Worm (Caenorhabditis elegans) whole organism, L2 larva: ENCODE measurements around the gene F32G8.2.
A peak's percentile ranks its signal among the peaks of the same experiment; 100 is the strongest.

ENCODE experiments used
- C34F6.9 ChIP-seq: fragments of 150-350 bp; optimal IDR thresholded peaks from 2 replicates; lab custom pipeline; 2014; ENCODE audit warnings: missing biosample characterization, missing genetic modification characterization
- F13H6.1 ChIP-seq: sonication (generic microtip); optimal IDR thresholded peaks from 2 replicates; lab custom pipeline; 2016; ENCODE audit warnings: missing genetic modification characterization, missing compliant biosample characterization
- R02D3.7 ChIP-seq: fragments of 150-350 bp; optimal IDR thresholded peaks from 2 replicates; lab custom pipeline; 2014; ENCODE audit warnings: missing biosample characterization, missing genetic modification characterization
- Y55F3AM.14 ChIP-seq: fragments of 200-800 bp; sonication (Bioruptor generic); optimal IDR thresholded peaks from 2 replicates; lab custom pipeline; 2018; ENCODE audit warnings: mild to moderate bottlenecking, missing genetic modification characterization, missing compliant biosample characterization
- ZK546.5 ChIP-seq: sonication (generic microtip); optimal IDR thresholded peaks from 2 replicates; lab custom pipeline; 2017; ENCODE audit warnings: missing biosample characterization, missing genetic modification characterization
- alr-1 ChIP-seq: fragments of 150-350 bp; optimal IDR thresholded peaks from 2 replicates; lab custom pipeline; 2014; ENCODE audit warnings: missing biosample characterization, missing genetic modification characterization
- aly-2 ChIP-seq: fragments of 150-350 bp; optimal IDR thresholded peaks from 2 replicates; lab custom pipeline; 2014; ENCODE audit warnings: missing biosample characterization, missing genetic modification characterization
- ama-1 ChIP-seq: fragments of 150-350 bp; optimal IDR thresholded peaks from 2 replicates; lab custom pipeline; 2018; ENCODE audit warnings: inconsistent platforms
- blmp-1 ChIP-seq: sonication (generic microtip); optimal IDR thresholded peaks from 2 replicates; lab custom pipeline; 2017; ENCODE audit warnings: missing genetic modification characterization, mild to moderate bottlenecking, missing compliant biosample characterization, antibody characterized with exemption, moderate library complexity; ENCODE audit not compliant: insufficient read depth
- ceh-16 ChIP-seq: fragments of 150-350 bp; optimal IDR thresholded peaks from 2 replicates; lab custom pipeline; 2014; ENCODE audit warnings: missing biosample characterization, missing genetic modification characterization
- ceh-82 ChIP-seq: fragments of 150-350 bp; optimal IDR thresholded peaks from 2 replicates; lab custom pipeline; 2014; ENCODE audit warnings: missing biosample characterization, missing genetic modification characterization
- crh-2 ChIP-seq: sonication (generic microtip); optimal IDR thresholded peaks from 2 replicates; lab custom pipeline; 2017; ENCODE audit warnings: missing biosample characterization, missing genetic modification characterization
- dmd-4 ChIP-seq: sonication (generic microtip); optimal IDR thresholded peaks from 2 replicates; lab custom pipeline; 2017; ENCODE audit warnings: missing biosample characterization, missing genetic modification characterization
- egl-27 ChIP-seq: sonication (generic microtip); optimal IDR thresholded peaks from 3 replicates; lab custom pipeline; 2017; ENCODE audit warnings: missing biosample characterization, missing genetic modification reagents, missing genetic modification characterization
- elt-1 ChIP-seq: fragments of 150-350 bp; optimal IDR thresholded peaks from 2 replicates; lab custom pipeline; 2014; ENCODE audit warnings: missing biosample characterization, missing genetic modification characterization
- elt-3 ChIP-seq: sonication (generic microtip); optimal IDR thresholded peaks from 2 replicates; lab custom pipeline; 2017; ENCODE audit warnings: missing biosample characterization, missing genetic modification characterization
- fos-1 ChIP-seq: fragments of 150-350 bp; optimal IDR thresholded peaks from 2 replicates; lab custom pipeline; 2014; ENCODE audit warnings: missing biosample characterization, missing genetic modification characterization
- gmeb-1 ChIP-seq: fragments of 150-350 bp; optimal IDR thresholded peaks from 2 replicates; lab custom pipeline; 2014; ENCODE audit warnings: missing biosample characterization, missing genetic modification characterization
- lin-11 ChIP-seq: fragments of 150-350 bp; sonication (generic microtip); optimal IDR thresholded peaks from 2 replicates; lab custom pipeline; 2014; ENCODE audit warnings: missing biosample characterization, missing genetic modification characterization, inconsistent platforms, mixed read lengths
- lin-39 ChIP-seq: fragments of 150-350 bp; optimal IDR thresholded peaks from 2 replicates; lab custom pipeline; 2014; ENCODE audit warnings: missing biosample characterization, missing genetic modification reagents, missing genetic modification characterization
- lsy-2 ChIP-seq, 2 experiments: fragments of 150-350 bp in 1 of 2; sonication (generic microtip) in 1 of 2; optimal IDR thresholded peaks; 2 replicates each; lab custom pipeline; 2014 to 2017; ENCODE audit warnings: missing biosample characterization in 2 of 2, missing genetic modification characterization in 2 of 2
- mab-5 ChIP-seq: fragments of 150-350 bp; optimal IDR thresholded peaks from 2 replicates; lab custom pipeline; 2014; ENCODE audit warnings: missing biosample characterization, missing genetic modification characterization
- mbf-1 ChIP-seq: sonication (generic microtip); optimal IDR thresholded peaks from 2 replicates; lab custom pipeline; 2017; ENCODE audit warnings: missing biosample characterization, missing genetic modification characterization
- nhr-10 ChIP-seq: sonication (generic microtip); optimal IDR thresholded peaks from 2 replicates; lab custom pipeline; 2017; ENCODE audit warnings: missing biosample characterization, missing genetic modification characterization
- nhr-11 ChIP-seq: fragments of 150-350 bp; optimal IDR thresholded peaks from 2 replicates; lab custom pipeline; 2014; ENCODE audit warnings: missing biosample characterization, missing genetic modification characterization
- nhr-12 ChIP-seq: fragments of 150-350 bp; optimal IDR thresholded peaks from 2 replicates; lab custom pipeline; 2014; ENCODE audit warnings: missing biosample characterization, missing genetic modification characterization
- nhr-129 ChIP-seq: fragments of 150-350 bp; optimal IDR thresholded peaks from 2 replicates; lab custom pipeline; 2014; ENCODE audit warnings: missing biosample characterization, missing genetic modification characterization
- nhr-21 ChIP-seq: fragments of 150-350 bp; optimal IDR thresholded peaks from 2 replicates; lab custom pipeline; 2014; ENCODE audit warnings: missing biosample characterization, missing genetic modification characterization
- nhr-23 ChIP-seq: fragments of 150-350 bp; optimal IDR thresholded peaks from 2 replicates; lab custom pipeline; 2014; ENCODE audit warnings: missing biosample characterization, missing genetic modification reagents, missing genetic modification characterization
- nhr-237 ChIP-seq: fragments of 150-350 bp; optimal IDR thresholded peaks from 2 replicates; lab custom pipeline; 2014; ENCODE audit warnings: missing biosample characterization, missing genetic modification characterization
- nhr-25 ChIP-seq: fragments of 150-350 bp; sonication (generic microtip); optimal IDR thresholded peaks from 3 replicates; lab custom pipeline; 2014; ENCODE audit warnings: missing biosample characterization, missing genetic modification characterization
- nhr-6 ChIP-seq: fragments of 150-350 bp; optimal IDR thresholded peaks from 2 replicates; lab custom pipeline; 2014; ENCODE audit warnings: missing biosample characterization, missing genetic modification characterization
- nhr-77 ChIP-seq: fragments of 150-350 bp; optimal IDR thresholded peaks from 2 replicates; lab custom pipeline; 2014; ENCODE audit warnings: missing biosample characterization, missing genetic modification characterization
- peb-1 ChIP-seq: fragments of 150-350 bp; optimal IDR thresholded peaks from 2 replicates; lab custom pipeline; 2014; ENCODE audit warnings: missing biosample characterization, missing genetic modification characterization
- sem-4 ChIP-seq: fragments of 150-350 bp; optimal IDR thresholded peaks from 2 replicates; lab custom pipeline; 2014; ENCODE audit warnings: missing biosample characterization, missing genetic modification reagents, missing genetic modification characterization
- skn-1 ChIP-seq: sonication (generic microtip); optimal IDR thresholded peaks from 2 replicates; lab custom pipeline; 2017; ENCODE audit warnings: missing biosample characterization, missing genetic modification characterization
- sma-3 ChIP-seq: sonication (generic microtip); optimal IDR thresholded peaks from 2 replicates; lab custom pipeline; 2016; ENCODE audit warnings: missing genetic modification reagents, missing genetic modification characterization, missing compliant biosample characterization
- sma-9 ChIP-seq, 2 experiments: fragments of 150-350 bp in 1 of 2; sonication (generic microtip) in 1 of 2; optimal IDR thresholded peaks; 2 replicates each; lab custom pipeline; 2014 to 2016; ENCODE audit warnings: missing genetic modification characterization in 2 of 2, mild to moderate bottlenecking in 1 of 2, missing biosample characterization in 1 of 2, missing compliant biosample characterization in 1 of 2, missing genetic modification reagents in 1 of 2, moderate library complexity in 1 of 2
- snpc-4 ChIP-seq: fragments of 150-350 bp; optimal IDR thresholded peaks from 2 replicates; lab custom pipeline; 2014; ENCODE audit warnings: missing biosample characterization, missing genetic modification characterization
- unc-39 ChIP-seq: fragments of 150-350 bp; optimal IDR thresholded peaks from 2 replicates; lab custom pipeline; 2014; ENCODE audit warnings: missing biosample characterization, missing genetic modification characterization
- unc-55 ChIP-seq: fragments of 150-350 bp; sonication (generic microtip); optimal IDR thresholded peaks from 3 replicates; lab custom pipeline; 2014; ENCODE audit warnings: missing biosample characterization, missing genetic modification reagents, missing genetic modification characterization
- unc-62 ChIP-seq: fragments of 150-350 bp; optimal IDR thresholded peaks from 2 replicates; lab custom pipeline; 2014; ENCODE audit warnings: missing biosample characterization, missing genetic modification reagents, missing genetic modification characterization
- zag-1 ChIP-seq: fragments of 150-350 bp; optimal IDR thresholded peaks from 2 replicates; lab custom pipeline; 2014; ENCODE audit warnings: missing biosample characterization, missing genetic modification characterization
- ztf-1 ChIP-seq: fragments of 200-800 bp; sonication (Bioruptor generic); conservative IDR thresholded peaks from 2 replicates; pipeline ENCODE4 v1.3.6; 2022; ENCODE audit warnings: missing genetic modification characterization, missing compliant biosample characterization
- ztf-11 ChIP-seq: sonication (generic microtip); optimal IDR thresholded peaks from 2 replicates; lab custom pipeline; 2017; ENCODE audit warnings: missing biosample characterization, missing genetic modification characterization
- ztf-4 ChIP-seq: fragments of 150-350 bp; optimal IDR thresholded peaks from 2 replicates; lab custom pipeline; 2014; ENCODE audit warnings: missing biosample characterization, missing genetic modification characterization

F32G8.2 gene

ce11 chrV:10576319-10576718 lies 26.5 kb downstream of the F32G8.2 start, which contains the start of gene vps-54:
vps-54 (minus strand) TSS chrV:10576419.
- TF ChIP-seq nhr-23 (no peak), sma-9 (GFP tag; optimal IDR thresholded peaks at IDR 0.05; lab: Kevin White, UChicago) (no peak), sma-9 (tag; optimal IDR thresholded peaks at IDR 0.05; lab: Kevin White, UChicago) (no peak), crh-2 (tag; lab: Kevin White, UChicago) (no peak), nhr-237 (tag; lab: Kevin White, UChicago) (no peak), lin-39 (no peak), ceh-16 (tag; lab: Kevin White, UChicago) (no peak), lin-11 (tag; lab: Kevin White, UChicago) (no peak), nhr-21 (tag; lab: Kevin White, UChicago) (no peak), F13H6.1 (tag; lab: Kevin White, UChicago) (no peak), elt-3 (no peak), elt-1 (tag; lab: Kevin White, UChicago) (no peak), nhr-129 (tag; lab: Kevin White, UChicago) (no peak), skn-1 (no peak), peb-1 (no peak), snpc-4 (tag; lab: Kevin White, UChicago) (no peak), unc-39 (tag; lab: Kevin White, UChicago) (no peak), ceh-82 (tag; lab: Kevin White, UChicago) (no peak), aly-2 (tag; lab: Kevin White, UChicago) (no peak), sma-3 (GFP tag; lab: Kevin White, UChicago) (no peak)

- no peak for TF ChIP-seq R02D3.7 (tag; lab: Kevin White, UChicago)
- TF ChIP-seq sma-3 (GFP tag; lab: Kevin White, UChicago): no peak
- TF ChIP-seq ceh-82 (tag; lab: Kevin White, UChicago): no peak
- TF ChIP-seq ZK546.5 (tag; lab: Kevin White, UChicago): no peak
- TF ChIP-seq mab-5 (tag; lab: Kevin White, UChicago): no peak
- no peak for TF ChIP-seq unc-55 (GFP tag; lab: Kevin White, UChicago)
- TF ChIP-seq ama-1: no peak
- no peak for TF ChIP-seq Y55F3AM.14 (GFP tag; lab: Kevin White, UChicago)
- no peak for TF ChIP-seq nhr-237 (tag; lab: Kevin White, UChicago)
- TF ChIP-seq nhr-10 (tag; lab: Kevin White, UChicago): no peak
- TF ChIP-seq nhr-77 (tag; lab: Kevin White, UChicago): no peak
- TF ChIP-seq ztf-4: no peak
- TF ChIP-seq zag-1: no peak
- no peak for TF ChIP-seq C34F6.9 (tag; lab: Kevin White, UChicago)
- TF ChIP-seq mbf-1 (tag; lab: Kevin White, UChicago): no peak
- no peak for TF ChIP-seq nhr-6 (tag; lab: Kevin White, UChicago)
- no peak for TF ChIP-seq peb-1
- TF ChIP-seq, all 48 proteins: peak for 0
These were observed 28.4 kb downstream of the F32G8.2 start, which contains the start of gene mics-1 for ce11 chrV:10578226-10578625. mics-1 (minus strand) TSS chrV:10578326.

ce11 chrV:10578938-10579337 lies 29.1 kb downstream of the F32G8.2 start, which contains the start of the genes erh-1 and lpd-9:
erh-1 (minus strand) TSS chrV:10579141.
lpd-9 (plus strand) TSS chrV:10579305.
- TF ChIP-seq dmd-4: no peak
- no peak for TF ChIP-seq ztf-1
- no peak for TF ChIP-seq elt-1 (tag; lab: Kevin White, UChicago)
- TF ChIP-seq nhr-237 (tag; lab: Kevin White, UChicago): no peak
- no peak for TF ChIP-seq peb-1
- peak; percentile 79 for TF ChIP-seq F13H6.1 (tag; lab: Kevin White, UChicago)
- TF ChIP-seq nhr-12 (tag; lab: Kevin White, UChicago): no peak
- TF ChIP-seq ceh-82 (tag; lab: Kevin White, UChicago): no peak
- peak; percentile 90 for TF ChIP-seq C34F6.9 (tag; lab: Kevin White, UChicago)
- TF ChIP-seq aly-2 (tag; lab: Kevin White, UChicago): no peak
- peak; percentile 81 to 86 for TF ChIP-seq lsy-2 (tag; optimal IDR thresholded peaks at IDR 0.05; lab: Kevin White, UChicago)
- peak; percentile 72 for TF ChIP-seq mab-5 (tag; lab: Kevin White, UChicago)
- TF ChIP-seq unc-39 (tag; lab: Kevin White, UChicago): no peak
- no peak for TF ChIP-seq ztf-4
- peak; percentile 79 for TF ChIP-seq egl-27 (tag; lab: Kevin White, UChicago)
- TF ChIP-seq skn-1: no peak
- peak; percentile 25 for TF ChIP-seq nhr-10 (tag; lab: Kevin White, UChicago)
- peak; percentile 49 for TF ChIP-seq snpc-4 (tag; lab: Kevin White, UChicago)
- peak; percentile 85 for TF ChIP-seq gmeb-1 (tag; lab: Kevin White, UChicago)
- peak; percentile 25 for TF ChIP-seq sem-4 (tag; lab: Kevin White, UChicago)
- TF ChIP-seq nhr-11 (tag; lab: Kevin White, UChicago): no peak
- TF ChIP-seq sma-9 (GFP tag; optimal IDR thresholded peaks at IDR 0.05; lab: Kevin White, UChicago): peak; percentile 85
- TF ChIP-seq sma-9 (tag; optimal IDR thresholded peaks at IDR 0.05; lab: Kevin White, UChicago): no peak
- peak; percentile 29 for TF ChIP-seq fos-1 (tag; lab: Kevin White, UChicago)
- no peak for TF ChIP-seq ama-1
- TF ChIP-seq nhr-77 (tag; lab: Kevin White, UChicago): no peak
- TF ChIP-seq lin-11 (tag; lab: Kevin White, UChicago): peak; percentile 56
- no peak for TF ChIP-seq alr-1
- no peak for TF ChIP-seq unc-62 (GFP tag; lab: Kevin White, UChicago)
- no peak for TF ChIP-seq nhr-23
- peak; percentile 2 for TF ChIP-seq R02D3.7 (tag; lab: Kevin White, UChicago)
- no peak for TF ChIP-seq ztf-11 (tag; lab: Kevin White, UChicago)
- no peak for TF ChIP-seq zag-1
- no peak for TF ChIP-seq elt-3
- TF ChIP-seq unc-55 (GFP tag; lab: Kevin White, UChicago): peak; percentile 89
- TF ChIP-seq blmp-1 (tag; lab: Kevin White, UChicago): peak; percentile 17
- TF ChIP-seq sma-3 (GFP tag; lab: Kevin White, UChicago): peak; percentile 65
- peak; percentile 61 for TF ChIP-seq nhr-21 (tag; lab: Kevin White, UChicago)
- TF ChIP-seq Y55F3AM.14 (GFP tag; lab: Kevin White, UChicago): no peak
- no peak for TF ChIP-seq nhr-25 (tag; lab: Kevin White, UChicago)
